Worm (Caenorhabditis elegans): ENCODE data around the gene F23B12.4.

Gene F23B12.4

DNA sequence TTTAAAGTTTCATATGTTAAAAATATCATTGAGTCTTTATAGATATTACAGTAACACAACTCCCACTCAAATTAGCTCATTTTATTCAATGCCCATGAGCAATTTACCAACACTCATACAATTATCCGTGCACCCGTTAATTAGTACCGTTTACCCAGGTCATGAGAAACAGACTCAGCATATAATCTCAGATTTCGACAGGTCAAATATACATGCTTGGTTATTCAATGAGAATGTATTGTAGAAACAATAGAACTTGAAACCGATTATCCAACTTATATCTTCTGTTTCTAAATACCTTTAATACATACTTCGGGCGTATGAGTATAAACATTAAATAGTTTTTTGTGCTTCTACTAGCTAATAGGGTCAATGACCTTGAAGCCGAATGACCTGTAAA, 4.7 kb upstream of the F23B12.4 start:
- TF ChIP-seq zfp-3 (GFP tag; conservative IDR thresholded peaks at IDR 0.05) (no peak), ztf-7 (tag; optimal IDR thresholded peaks at IDR 0.05) (no peak), nhr-6 (tag; optimal IDR thresholded peaks at IDR 0.05) (no peak), gei-8 (GFP tag; optimal IDR thresholded peaks at IDR 0.05) (no peak), ces-1 (GFP tag; optimal IDR thresholded peaks at IDR 0.05) (no peak), nhr-102 (tag; optimal IDR thresholded peaks at IDR 0.05) (no peak), egl-27 (tag; optimal IDR thresholded peaks at IDR 0.05) (no peak), rbr-2 (tag; optimal IDR thresholded peaks at IDR 0.05) (no peak), hlh-30 (tag; optimal IDR thresholded peaks at IDR 0.05; ENCODE audit: insufficient read depth) (no peak), F49E8.2 (tag; optimal IDR thresholded peaks at IDR 0.05; ENCODE audit: borderline replicate concordance) (no peak), madf-5 (GFP tag; IDR thresholded peaks at IDR 0.05) (no peak), Y5F2A.4 (GFP tag; optimal IDR thresholded peaks at IDR 0.05) (no peak), mxl-3 (GFP tag; optimal IDR thresholded peaks at IDR 0.05) (no peak)

DNA sequence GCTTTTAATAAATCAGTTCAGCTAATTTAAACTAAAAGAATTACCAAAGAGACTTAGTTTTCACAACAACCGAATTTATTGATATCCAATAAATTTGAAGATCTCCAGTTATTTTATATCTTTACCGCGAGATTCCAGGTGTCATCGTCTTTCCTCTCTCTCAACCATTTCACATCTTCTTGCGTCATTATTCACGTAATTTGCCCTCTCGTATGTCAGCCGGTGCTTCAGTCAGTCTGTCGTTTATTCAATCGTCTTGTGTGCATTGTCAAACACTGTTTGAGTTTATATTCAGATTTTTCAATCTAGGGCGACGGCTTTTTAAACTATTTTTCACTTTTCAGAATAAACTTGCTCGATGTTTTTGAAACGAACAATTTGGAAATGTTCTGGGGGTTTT, 3.6 kb upstream of the F23B12.4 start:
- TF ChIP-seq aha-1 (tag), result peak; percentile 11
- TF ChIP-seq duxl-1 (tag; optimal IDR thresholded peaks at IDR 0.05; ENCODE audit: poor library complexity), result no peak

DNA sequence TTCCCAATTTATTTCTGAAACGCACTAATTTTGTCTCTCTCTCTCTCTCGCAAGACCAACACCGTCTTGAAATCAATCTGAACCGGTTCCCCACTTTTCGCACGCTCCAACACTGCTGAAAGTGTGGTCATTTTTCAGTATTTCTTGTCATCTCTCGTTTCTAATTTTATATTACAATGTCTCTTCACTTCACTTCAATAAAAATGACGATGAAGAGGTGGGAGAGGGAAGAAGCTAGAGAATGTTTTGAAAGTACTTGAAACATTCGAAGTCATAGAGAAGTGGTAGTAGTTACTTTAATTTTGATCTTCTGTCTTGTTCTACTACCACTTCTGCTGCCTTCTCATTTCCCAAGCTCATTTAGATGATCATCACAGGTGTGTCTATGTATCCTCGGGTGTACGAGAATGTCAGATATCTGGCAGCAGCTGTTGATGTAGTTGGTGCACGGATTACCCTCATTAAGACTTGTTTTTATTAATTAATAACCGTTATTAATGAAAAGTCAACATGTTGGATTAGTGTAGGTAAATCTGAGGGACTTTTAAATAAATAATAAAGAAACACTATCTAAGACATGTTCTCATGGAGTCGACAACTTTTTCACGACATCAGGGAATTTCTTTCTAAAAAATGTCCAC, 2.7 kb upstream of the F23B12.4 start:
- TF ChIP-seq aha-1 (tag), result peak; percentile 91
- TF ChIP-seq F37D6.2 (tag; optimal IDR thresholded peaks at IDR 0.05), result no peak
- peak in 1 of 2 experiments; percentile 57 for TF ChIP-seq unc-62 (GFP tag; optimal IDR thresholded peaks at IDR 0.05 in 1 of 2)
- TF ChIP-seq unc-62 (tag; optimal IDR thresholded peaks at IDR 0.05), result no peak

DNA sequence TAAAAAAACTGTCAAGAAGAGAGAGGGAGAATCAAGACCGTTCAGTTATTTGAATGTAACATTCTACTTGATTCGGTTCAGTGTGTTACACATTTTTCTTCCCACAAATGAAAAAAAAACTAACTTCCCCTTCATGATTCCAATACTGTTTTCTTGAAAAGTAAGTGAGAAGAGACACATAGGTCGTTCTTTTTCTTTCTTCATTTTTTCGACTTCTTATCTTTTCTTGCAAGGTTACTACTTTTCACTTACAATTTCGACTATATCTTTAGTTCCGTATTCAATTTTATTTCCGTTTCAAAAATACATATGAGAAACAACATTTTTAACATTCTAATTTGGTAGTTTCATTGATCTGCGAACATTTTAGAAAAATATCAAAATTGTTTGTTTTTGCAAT, 1.7 kb upstream of the F23B12.4 start:
- TF ChIP-seq aha-1 (tag) (peak; percentile 55), unc-62 (GFP tag; optimal IDR thresholded peaks at IDR 0.05 in 1 of 2) (peak in 1 of 2 experiments; percentile 97), unc-62 (tag; optimal IDR thresholded peaks at IDR 0.05) (no peak), tag-97 (GFP tag; IDR thresholded peaks at IDR 0.05) (no peak), snpc-1.2 (GFP tag; IDR thresholded peaks at IDR 0.05) (no peak), vab-7 (GFP tag; IDR thresholded peaks at IDR 0.05) (no peak), ztf-7 (tag; optimal IDR thresholded peaks at IDR 0.05) (no peak)

DNA sequence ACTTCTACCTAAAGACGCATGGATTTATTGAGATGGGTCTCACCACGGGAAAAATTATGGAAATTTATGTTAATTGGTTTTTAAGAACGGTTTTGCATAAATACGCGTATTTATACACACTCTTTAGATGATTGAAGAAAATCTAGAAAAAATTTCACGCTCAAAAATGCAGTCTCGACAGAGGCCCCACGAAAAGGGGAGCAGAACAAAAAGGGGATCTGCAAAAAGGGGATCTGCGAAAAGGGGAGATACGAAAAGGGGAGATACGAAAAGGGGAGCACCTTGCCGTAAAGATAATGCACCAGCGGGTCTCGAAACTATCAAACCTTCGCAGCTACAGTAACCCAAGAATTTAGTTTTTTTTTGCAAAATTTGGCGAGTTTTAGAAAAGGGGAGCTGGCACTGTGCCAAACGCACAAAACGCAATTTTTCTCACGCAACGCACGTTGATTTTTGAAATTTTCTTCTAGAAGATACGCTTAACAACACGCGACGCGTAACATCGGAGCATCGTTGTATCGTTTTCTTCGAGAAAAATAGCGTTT, 2.6 kb downstream of the F23B12.4 start:
- TF ChIP-seq mes-2 (tag; optimal IDR thresholded peaks at IDR 0.05; ENCODE audit: poor library complexity, severe bottlenecking), result peak; percentile 53

DNA sequence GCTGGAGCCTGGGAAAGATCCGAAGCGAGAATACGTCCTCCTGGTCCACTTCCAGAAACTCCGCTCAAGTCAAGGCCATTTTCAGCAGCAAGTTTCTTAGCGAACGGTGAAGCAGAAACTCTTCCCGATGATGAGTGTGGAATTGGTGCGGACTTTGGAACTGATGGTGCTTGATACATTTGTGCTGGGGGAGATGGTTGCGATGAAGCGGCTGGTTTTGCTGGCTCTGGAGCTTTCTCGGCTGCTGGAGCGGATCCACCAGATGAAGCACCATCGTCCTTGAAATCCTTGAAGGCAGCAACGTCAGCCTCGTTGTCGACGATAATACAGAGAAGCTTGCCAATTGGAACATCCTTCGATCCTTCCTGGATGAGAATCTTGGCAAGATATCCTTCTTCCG, 5.5 kb downstream of the F23B12.4 start:
- TF ChIP-seq nhr-111 (GFP tag; optimal IDR thresholded peaks at IDR 0.05) (no peak), hlh-11 (tag; optimal IDR thresholded peaks at IDR 0.05) (no peak), daf-12 (tag; optimal IDR thresholded peaks at IDR 0.05) (no peak), spr-3 (GFP tag; optimal IDR thresholded peaks at IDR 0.05) (no peak), duxl-1 (tag; optimal IDR thresholded peaks at IDR 0.05; ENCODE audit: poor library complexity) (no peak), set-16 (GFP tag; IDR thresholded peaks at IDR 0.05) (peak; percentile 51), ctbp-1 (GFP tag; IDR thresholded peaks at IDR 0.05) (no peak), zip-2 (tag; optimal IDR thresholded peaks at IDR 0.05) (no peak)
